Worm (Caenorhabditis elegans) whole organism, L2 larva: Measurements from ENCODE around the gene sdz-5.

Source experiments
- C34F6.9 ChIP-seq: fragments of 150-350 bp; optimal IDR thresholded peaks from 2 replicates; lab custom pipeline; 2014; ENCODE audit warnings: missing biosample characterization, missing genetic modification characterization
- F13H6.1 ChIP-seq: sonication (generic microtip); optimal IDR thresholded peaks from 2 replicates; lab custom pipeline; 2016; ENCODE audit warnings: missing genetic modification characterization, missing compliant biosample characterization
- R02D3.7 ChIP-seq: fragments of 150-350 bp; optimal IDR thresholded peaks from 2 replicates; lab custom pipeline; 2014; ENCODE audit warnings: missing biosample characterization, missing genetic modification characterization
- ZK546.5 ChIP-seq: sonication (generic microtip); optimal IDR thresholded peaks from 2 replicates; lab custom pipeline; 2017; ENCODE audit warnings: missing biosample characterization, missing genetic modification characterization
- alr-1 ChIP-seq: fragments of 150-350 bp; optimal IDR thresholded peaks from 2 replicates; lab custom pipeline; 2014; ENCODE audit warnings: missing biosample characterization, missing genetic modification characterization
- aly-2 ChIP-seq: fragments of 150-350 bp; optimal IDR thresholded peaks from 2 replicates; lab custom pipeline; 2014; ENCODE audit warnings: missing biosample characterization, missing genetic modification characterization
- ama-1 ChIP-seq: fragments of 150-350 bp; optimal IDR thresholded peaks from 2 replicates; lab custom pipeline; 2018; ENCODE audit warnings: inconsistent platforms
- blmp-1 ChIP-seq: sonication (generic microtip); optimal IDR thresholded peaks from 2 replicates; lab custom pipeline; 2017; ENCODE audit warnings: missing genetic modification characterization, mild to moderate bottlenecking, missing compliant biosample characterization, antibody characterized with exemption, moderate library complexity; ENCODE audit not compliant: insufficient read depth
- ceh-16 ChIP-seq: fragments of 150-350 bp; optimal IDR thresholded peaks from 2 replicates; lab custom pipeline; 2014; ENCODE audit warnings: missing biosample characterization, missing genetic modification characterization
- ceh-82 ChIP-seq: fragments of 150-350 bp; optimal IDR thresholded peaks from 2 replicates; lab custom pipeline; 2014; ENCODE audit warnings: missing biosample characterization, missing genetic modification characterization
- crh-2 ChIP-seq: sonication (generic microtip); optimal IDR thresholded peaks from 2 replicates; lab custom pipeline; 2017; ENCODE audit warnings: missing biosample characterization, missing genetic modification characterization
- dmd-4 ChIP-seq: sonication (generic microtip); optimal IDR thresholded peaks from 2 replicates; lab custom pipeline; 2017; ENCODE audit warnings: missing biosample characterization, missing genetic modification characterization
- egl-27 ChIP-seq: sonication (generic microtip); optimal IDR thresholded peaks from 3 replicates; lab custom pipeline; 2017; ENCODE audit warnings: missing biosample characterization, missing genetic modification reagents, missing genetic modification characterization
- elt-3 ChIP-seq: sonication (generic microtip); optimal IDR thresholded peaks from 2 replicates; lab custom pipeline; 2017; ENCODE audit warnings: missing biosample characterization, missing genetic modification characterization
- fos-1 ChIP-seq: fragments of 150-350 bp; optimal IDR thresholded peaks from 2 replicates; lab custom pipeline; 2014; ENCODE audit warnings: missing biosample characterization, missing genetic modification characterization
- gmeb-1 ChIP-seq: fragments of 150-350 bp; optimal IDR thresholded peaks from 2 replicates; lab custom pipeline; 2014; ENCODE audit warnings: missing biosample characterization, missing genetic modification characterization
- lin-11 ChIP-seq: fragments of 150-350 bp; sonication (generic microtip); optimal IDR thresholded peaks from 2 replicates; lab custom pipeline; 2014; ENCODE audit warnings: missing biosample characterization, missing genetic modification characterization, inconsistent platforms, mixed read lengths
- lin-13 ChIP-seq: fragments of 150-350 bp; optimal IDR thresholded peaks from 2 replicates; lab custom pipeline; 2014; ENCODE audit warnings: missing biosample characterization, missing genetic modification reagents, missing genetic modification characterization
- lin-39 ChIP-seq: fragments of 150-350 bp; optimal IDR thresholded peaks from 2 replicates; lab custom pipeline; 2014; ENCODE audit warnings: missing biosample characterization, missing genetic modification reagents, missing genetic modification characterization
- lsy-2 ChIP-seq, 2 experiments: fragments of 150-350 bp in 1 of 2; sonication (generic microtip) in 1 of 2; optimal IDR thresholded peaks; 2 replicates each; lab custom pipeline; 2014 to 2017; ENCODE audit warnings: missing biosample characterization in 2 of 2, missing genetic modification characterization in 2 of 2
- mab-5 ChIP-seq: fragments of 150-350 bp; optimal IDR thresholded peaks from 2 replicates; lab custom pipeline; 2014; ENCODE audit warnings: missing biosample characterization, missing genetic modification characterization
- mbf-1 ChIP-seq: sonication (generic microtip); optimal IDR thresholded peaks from 2 replicates; lab custom pipeline; 2017; ENCODE audit warnings: missing biosample characterization, missing genetic modification characterization
- mdl-1 ChIP-seq, 2 experiments: fragments of 150-350 bp in 1 of 2; sonication (generic microtip) in 1 of 2; optimal IDR thresholded peaks; 2 replicates each; lab custom pipeline; 2017; ENCODE audit warnings: missing biosample characterization in 2 of 2, missing genetic modification characterization in 2 of 2
- nhr-10 ChIP-seq: sonication (generic microtip); optimal IDR thresholded peaks from 2 replicates; lab custom pipeline; 2017; ENCODE audit warnings: missing biosample characterization, missing genetic modification characterization
- nhr-11 ChIP-seq: fragments of 150-350 bp; optimal IDR thresholded peaks from 2 replicates; lab custom pipeline; 2014; ENCODE audit warnings: missing biosample characterization, missing genetic modification characterization
- nhr-12 ChIP-seq: fragments of 150-350 bp; optimal IDR thresholded peaks from 2 replicates; lab custom pipeline; 2014; ENCODE audit warnings: missing biosample characterization, missing genetic modification characterization
- nhr-129 ChIP-seq: fragments of 150-350 bp; optimal IDR thresholded peaks from 2 replicates; lab custom pipeline; 2014; ENCODE audit warnings: missing biosample characterization, missing genetic modification characterization
- nhr-21 ChIP-seq: fragments of 150-350 bp; optimal IDR thresholded peaks from 2 replicates; lab custom pipeline; 2014; ENCODE audit warnings: missing biosample characterization, missing genetic modification characterization
- nhr-6 ChIP-seq: fragments of 150-350 bp; optimal IDR thresholded peaks from 2 replicates; lab custom pipeline; 2014; ENCODE audit warnings: missing biosample characterization, missing genetic modification characterization
- nhr-77 ChIP-seq: fragments of 150-350 bp; optimal IDR thresholded peaks from 2 replicates; lab custom pipeline; 2014; ENCODE audit warnings: missing biosample characterization, missing genetic modification characterization
- peb-1 ChIP-seq: fragments of 150-350 bp; optimal IDR thresholded peaks from 2 replicates; lab custom pipeline; 2014; ENCODE audit warnings: missing biosample characterization, missing genetic modification characterization
- sem-4 ChIP-seq: fragments of 150-350 bp; optimal IDR thresholded peaks from 2 replicates; lab custom pipeline; 2014; ENCODE audit warnings: missing biosample characterization, missing genetic modification reagents, missing genetic modification characterization
- skn-1 ChIP-seq: sonication (generic microtip); optimal IDR thresholded peaks from 2 replicates; lab custom pipeline; 2017; ENCODE audit warnings: missing biosample characterization, missing genetic modification characterization
- sma-3 ChIP-seq: sonication (generic microtip); optimal IDR thresholded peaks from 2 replicates; lab custom pipeline; 2016; ENCODE audit warnings: missing genetic modification reagents, missing genetic modification characterization, missing compliant biosample characterization
- sma-9 ChIP-seq, 2 experiments: fragments of 150-350 bp in 1 of 2; sonication (generic microtip) in 1 of 2; optimal IDR thresholded peaks; 2 replicates each; lab custom pipeline; 2014 to 2016; ENCODE audit warnings: missing genetic modification characterization in 2 of 2, mild to moderate bottlenecking in 1 of 2, missing biosample characterization in 1 of 2, missing compliant biosample characterization in 1 of 2, missing genetic modification reagents in 1 of 2, moderate library complexity in 1 of 2
- snpc-4 ChIP-seq: fragments of 150-350 bp; optimal IDR thresholded peaks from 2 replicates; lab custom pipeline; 2014; ENCODE audit warnings: missing biosample characterization, missing genetic modification characterization
- unc-39 ChIP-seq: fragments of 150-350 bp; optimal IDR thresholded peaks from 2 replicates; lab custom pipeline; 2014; ENCODE audit warnings: missing biosample characterization, missing genetic modification characterization
- unc-55 ChIP-seq: fragments of 150-350 bp; sonication (generic microtip); optimal IDR thresholded peaks from 3 replicates; lab custom pipeline; 2014; ENCODE audit warnings: missing biosample characterization, missing genetic modification reagents, missing genetic modification characterization
- unc-62 ChIP-seq: fragments of 150-350 bp; optimal IDR thresholded peaks from 2 replicates; lab custom pipeline; 2014; ENCODE audit warnings: missing biosample characterization, missing genetic modification reagents, missing genetic modification characterization
- zag-1 ChIP-seq: fragments of 150-350 bp; optimal IDR thresholded peaks from 2 replicates; lab custom pipeline; 2014; ENCODE audit warnings: missing biosample characterization, missing genetic modification characterization
- ztf-1 ChIP-seq: fragments of 200-800 bp; sonication (Bioruptor generic); conservative IDR thresholded peaks from 2 replicates; pipeline ENCODE4 v1.3.6; 2022; ENCODE audit warnings: missing genetic modification characterization, missing compliant biosample characterization
- ztf-11 ChIP-seq: sonication (generic microtip); optimal IDR thresholded peaks from 2 replicates; lab custom pipeline; 2017; ENCODE audit warnings: missing biosample characterization, missing genetic modification characterization
- ztf-4 ChIP-seq: fragments of 150-350 bp; optimal IDR thresholded peaks from 2 replicates; lab custom pipeline; 2014; ENCODE audit warnings: missing biosample characterization, missing genetic modification characterization

Gene sdz-5

ce11 chrII:2965215-2965998 is 43.1 kb upstream of the sdz-5 start:
- TF ChIP-seq unc-62: no peak
- TF ChIP-seq ztf-4: no peak
- no peak for TF ChIP-seq lin-39 (tag; lab: Kevin White, UChicago)
- no peak for TF ChIP-seq crh-2 (tag; lab: Kevin White, UChicago)
- no peak for TF ChIP-seq ceh-16 (tag; lab: Kevin White, UChicago)
- TF ChIP-seq nhr-12 (tag; lab: Kevin White, UChicago): no peak
- TF ChIP-seq zag-1: no peak
- no peak for TF ChIP-seq unc-39
- TF ChIP-seq C34F6.9 (tag; lab: Kevin White, UChicago): no peak
- no peak for TF ChIP-seq R02D3.7 (tag; lab: Kevin White, UChicago)
- TF ChIP-seq, all 48 proteins: peak for 0

- no peak for TF ChIP-seq snpc-4 (tag; lab: Kevin White, UChicago)
- no peak for TF ChIP-seq sma-3 (GFP tag; lab: Kevin White, UChicago)
- no peak for TF ChIP-seq fos-1 (tag; lab: Kevin White, UChicago)
- no peak for TF ChIP-seq nhr-129
- TF ChIP-seq nhr-12 (tag; lab: Kevin White, UChicago): no peak
- TF ChIP-seq aly-2 (tag; lab: Kevin White, UChicago): no peak
- TF ChIP-seq mbf-1 (tag; lab: Kevin White, UChicago): no peak
- no peak for TF ChIP-seq nhr-6
- no peak for TF ChIP-seq nhr-77
These were observed 42.1 kb upstream of the sdz-5 start for ce11 chrII:2966350-2966749.

ce11 chrII:2967064-2967463 is 41.4 kb upstream of the sdz-5 start:
- TF ChIP-seq ztf-1 (GFP tag; lab: Robert Waterston, UW) (no peak), mbf-1 (tag; lab: Kevin White, UChicago) (no peak), sma-9 (GFP tag; optimal IDR thresholded peaks at IDR 0.05; lab: Kevin White, UChicago) (peak; percentile 8), sma-9 (tag; optimal IDR thresholded peaks at IDR 0.05; lab: Kevin White, UChicago) (no peak), aly-2 (tag; lab: Kevin White, UChicago) (no peak), F13H6.1 (peak; percentile 74)

- TF ChIP-seq gmeb-1 (tag; lab: Kevin White, UChicago): peak; percentile 91
- TF ChIP-seq peb-1: no peak
- TF ChIP-seq unc-62: peak; percentile 16
- no peak for TF ChIP-seq ztf-1 (GFP tag; lab: Robert Waterston, UW)
- peak; percentile 90 for TF ChIP-seq zag-1
- no peak for TF ChIP-seq unc-39
- peak; percentile 99 for TF ChIP-seq sma-9 (GFP tag; optimal IDR thresholded peaks at IDR 0.05; lab: Kevin White, UChicago)
- TF ChIP-seq sma-9 (tag; optimal IDR thresholded peaks at IDR 0.05; lab: Kevin White, UChicago): peak; percentile 76
- no peak for TF ChIP-seq mbf-1 (tag; lab: Kevin White, UChicago)
- peak; percentile 97 for TF ChIP-seq F13H6.1
- peak; percentile 87 for TF ChIP-seq fos-1 (tag; lab: Kevin White, UChicago)
- peak; percentile 90 for TF ChIP-seq nhr-129
- peak; percentile 51 for TF ChIP-seq nhr-10 (tag; lab: Kevin White, UChicago)
- peak; percentile 81 for TF ChIP-seq ama-1 (lab: Kevin White, UChicago)
- no peak for TF ChIP-seq aly-2 (tag; lab: Kevin White, UChicago)
- TF ChIP-seq dmd-4 (tag; lab: Kevin White, UChicago): no peak
- peak; percentile 93 for TF ChIP-seq sem-4 (tag; lab: Kevin White, UChicago)
- peak; percentile 86 for TF ChIP-seq lin-11
- TF ChIP-seq ztf-11 (tag; lab: Kevin White, UChicago): peak; percentile 71
- TF ChIP-seq unc-55 (GFP tag; lab: Kevin White, UChicago): peak; percentile 89
- peak; percentile 96 for TF ChIP-seq crh-2 (tag; lab: Kevin White, UChicago)
- peak; percentile 32 for TF ChIP-seq ZK546.5 (tag; lab: Kevin White, UChicago)
- peak; percentile 90 for TF ChIP-seq C34F6.9 (tag; lab: Kevin White, UChicago)
- peak; percentile 79 for TF ChIP-seq blmp-1 (tag; lab: Kevin White, UChicago)
- peak; percentile 30 for TF ChIP-seq nhr-77
- peak; percentile 26 for TF ChIP-seq ceh-82 (tag; lab: Kevin White, UChicago)
- peak; percentile 95 to 98 for TF ChIP-seq mdl-1 (tag; optimal IDR thresholded peaks at IDR 0.05; lab: Kevin White, UChicago)
- TF ChIP-seq nhr-11 (tag; lab: Kevin White, UChicago): no peak
- TF ChIP-seq egl-27 (tag; lab: Kevin White, UChicago): peak; percentile 99
- peak; percentile 96 for TF ChIP-seq nhr-21 (tag; lab: Kevin White, UChicago)
- TF ChIP-seq ztf-4: peak; percentile 96
- TF ChIP-seq lsy-2 (tag; optimal IDR thresholded peaks at IDR 0.05; lab: Kevin White, UChicago): peak; percentile 90 to 93
- no peak for TF ChIP-seq elt-3
- TF ChIP-seq nhr-12 (tag; lab: Kevin White, UChicago): no peak
- peak; percentile 88 for TF ChIP-seq nhr-6
- TF ChIP-seq mab-5 (tag; lab: Kevin White, UChicago): peak; percentile 95
- TF ChIP-seq lin-13 (GFP tag; lab: Kevin White, UChicago): peak; percentile 96
- no peak for TF ChIP-seq skn-1 (tag; lab: Kevin White, UChicago)
- no peak for TF ChIP-seq alr-1 (tag; lab: Kevin White, UChicago)
- TF ChIP-seq lin-39 (tag; lab: Kevin White, UChicago): no peak
- peak; percentile 40 for TF ChIP-seq R02D3.7 (tag; lab: Kevin White, UChicago)
These were observed 34.5 kb upstream of the sdz-5 start for ce11 chrII:2973940-2974402.
